Fruit fly (Drosophila melanogaster): ENCODE results near the gene GstD3.

Gene GstD3

dm6 chr3R:12369135-12369792, 3.6 kb upstream of the GstD3 start, which contains the start of gene GstD1 (continued):
- TF ChIP-seq ERR (GFP tag; optimal IDR thresholded peaks at IDR 0.05) (peak; percentile 66), hb (GFP tag; IDR thresholded peaks at IDR 0.05; ENCODE audit: partially characterized antibody) (no peak), CG6654 (GFP tag; optimal IDR thresholded peaks at IDR 0.05) (peak; percentile 34), crol (GFP tag; IDR thresholded peaks at IDR 0.05) (peak; percentile 100), Stat92E (GFP tag; optimal IDR thresholded peaks at IDR 0.05) (peak in 1 of 3 experiments; percentile 21), CG3847 (GFP tag; IDR thresholded peaks at IDR 0.05) (no peak), Asciz (GFP tag; optimal IDR thresholded peaks at IDR 0.05) (no peak), CG3838 (GFP tag; optimal IDR thresholded peaks at IDR 0.05) (no peak), CG10543 (GFP tag; optimal IDR thresholded peaks at IDR 0.05) (peak; percentile 89), bcd (GFP tag; optimal IDR thresholded peaks at IDR 0.05) (peak; percentile 51), crp (GFP tag; optimal IDR thresholded peaks at IDR 0.05) (no peak), prd (optimal IDR thresholded peaks at IDR 0.05) (no peak), prd (GFP tag; IDR thresholded peaks at IDR 0.05) (peak; percentile 35; the same call in 1 of the 3 replicates), Ptx1 (GFP tag; IDR thresholded peaks at IDR 0.05) (peak; percentile 51), CG11247 (GFP tag; IDR thresholded peaks at IDR 0.05) (peak; percentile 43; the same call in 1 of the 2 replicates), CG5245 (GFP tag; optimal IDR thresholded peaks at IDR 0.05) (no peak), CG11504 (tag; optimal IDR thresholded peaks at IDR 0.05) (peak; percentile 50), CG17829 (tag; optimal IDR thresholded peaks at IDR 0.05) (no peak), CG31441 (GFP tag; IDR thresholded peaks at IDR 0.05) (no peak), Meics (GFP tag; optimal IDR thresholded peaks at IDR 0.05) (peak; percentile 73), CG9727 (GFP tag; optimal IDR thresholded peaks at IDR 0.05) (peak; percentile 24), Ets97D (GFP tag; optimal IDR thresholded peaks at IDR 0.05) (no peak), CrebB (tag; optimal IDR thresholded peaks at IDR 0.05) (no peak), CG32772 (GFP tag; IDR thresholded peaks at IDR 0.05) (peak; percentile 76), CG15514 (GFP tag; optimal IDR thresholded peaks at IDR 0.05) (peak; percentile 24), Side (GFP tag; optimal IDR thresholded peaks at IDR 0.05) (peak; percentile 2), CG1233 (GFP tag; optimal IDR thresholded peaks at IDR 0.05) (peak; percentile 4), MTF-1 (GFP tag; optimal IDR thresholded peaks at IDR 0.05; ENCODE audit: borderline replicate concordance) (no peak), CG8944 (GFP tag; optimal IDR thresholded peaks at IDR 0.05) (peak; percentile 23), CG10274 (GFP tag; optimal IDR thresholded peaks at IDR 0.05) (peak; percentile 86), CG18476 (GFP tag; optimal IDR thresholded peaks at IDR 0.05) (peak; percentile 7), Sox100B (GFP tag; optimal IDR thresholded peaks at IDR 0.05) (peak; percentile 18), CG10147 (GFP tag; optimal IDR thresholded peaks at IDR 0.05) (peak; percentile 76), CG3726 (GFP tag; IDR thresholded peaks at IDR 0.05) (no peak), CG18619 (GFP tag; optimal IDR thresholded peaks at IDR 0.05) (peak; percentile 44), PHDP (tag; optimal IDR thresholded peaks at IDR 0.05) (peak; percentile 14), CG12071 (GFP tag; optimal IDR thresholded peaks at IDR 0.05) (no peak), sd (tag; optimal IDR thresholded peaks at IDR 0.05) (peak; percentile 96), CG18599 (GFP tag; optimal IDR thresholded peaks at IDR 0.05) (peak; percentile 56), Six4 (GFP tag; optimal IDR thresholded peaks at IDR 0.05) (peak; percentile 33), CG8765 (GFP tag; IDR thresholded peaks at IDR 0.05) (peak; percentile 87; the same call in 1 of the 2 replicates), Mad (GFP tag; optimal IDR thresholded peaks at IDR 0.05) (no peak), sisA (GFP tag; IDR thresholded peaks at IDR 0.05) (no peak), tin (GFP tag; optimal IDR thresholded peaks at IDR 0.05) (peak; percentile 20), CG14965 (GFP tag; optimal IDR thresholded peaks at IDR 0.05; ENCODE audit: borderline replicate concordance) (no peak), sob (GFP tag; IDR thresholded peaks at IDR 0.05) (no peak), CG3163 (GFP tag; optimal IDR thresholded peaks at IDR 0.05) (peak; percentile 95), CTCF (GFP tag; optimal IDR thresholded peaks at IDR 0.05) (no peak), H2.0 (GFP tag; IDR thresholded peaks at IDR 0.05) (0 out of 2 replicates have a peak, but pooled peaks have one; percentile 4), disco-r (GFP tag; optimal IDR thresholded peaks at IDR 0.05) (no peak)
